Worm (Caenorhabditis elegans) whole organism, young adult: ENCODE measurements around the gene ZC196.5.

ENCODE experiments used
- ceh-100 ChIP-seq: fragments of 200-800 bp; sonication (Bioruptor generic); IDR thresholded peaks from 2 replicates; pipeline ENCODE4 v1.3.6; 2022; ENCODE audit warnings: missing genetic modification reagents, missing genetic modification characterization, missing compliant biosample characterization
- hmg-1.2 ChIP-seq: fragments of 200-800 bp; sonication (Bioruptor generic); IDR thresholded peaks from 2 replicates; pipeline ENCODE4 v1.3.6; 2022; ENCODE audit warnings: missing genetic modification reagents, missing genetic modification characterization, missing compliant biosample characterization
- lsl-1 ChIP-seq: fragments of 200-800 bp; sonication (Bioruptor generic); optimal IDR thresholded peaks from 2 replicates; lab custom pipeline; 2018; ENCODE audit warnings: mild to moderate bottlenecking, missing genetic modification characterization, moderate library complexity, missing compliant biosample characterization
- nfya-1 ChIP-seq: sonication (generic microtip); optimal IDR thresholded peaks from 2 replicates; lab custom pipeline; 2017; ENCODE audit warnings: antibody characterized with exemption, missing compliant biosample characterization, missing genetic modification characterization, borderline replicate concordance; ENCODE audit not compliant: insufficient read depth
- pha-4 ChIP-seq: fragments of 150-350 bp; sonication (generic microtip); optimal IDR thresholded peaks from 2 replicates; lab custom pipeline; 2014; ENCODE audit warnings: missing biosample characterization, missing genetic modification reagents, missing genetic modification characterization
- snpc-4 ChIP-seq, 5 experiments: fragments of 150-350 bp in 1 of 5; sonication (generic microtip) in 4 of 5; optimal IDR thresholded peaks; 2 replicates each; lab custom pipeline; 2014 to 2018; ENCODE audit warnings: missing genetic modification characterization in 5 of 5, missing biosample characterization in 3 of 5, antibody characterized with exemption in 2 of 5, mild to moderate bottlenecking in 2 of 5, missing compliant biosample characterization in 2 of 5, missing genotype in 2 of 5, moderate library complexity in 2 of 5, missing genetic modification reagents in 1 of 5
- ztf-18 ChIP-seq: sonication (generic microtip); optimal IDR thresholded peaks from 2 replicates; lab custom pipeline; 2016; ENCODE audit warnings: missing genotype, mild to moderate bottlenecking, missing genetic modification characterization, missing compliant biosample characterization

ce11 chrV:8776270-8776669 lies 47.1 kb downstream of the ZC196.5 start, which contains the start of gene B0507.1:
- no peak for TF ChIP-seq nfya-1 (tag; lab: Kevin White, UChicago)
- TF ChIP-seq lsl-1 (GFP tag; lab: Kevin White, UChicago) = no peak
- no peak for TF ChIP-seq ztf-18
- TF ChIP-seq pha-4 = no peak
- TF ChIP-seq ceh-100 (GFP tag; lab: Robert Waterston, UW) = no peak
- no peak for TF ChIP-seq hmg-1.2 (GFP tag; lab: Robert Waterston, UW)
- no peak for TF ChIP-seq snpc-4 (GFP tag; optimal IDR thresholded peaks at IDR 0.05; lab: Kevin White, UChicago)
- TF ChIP-seq snpc-4 (tag; optimal IDR thresholded peaks at IDR 0.05; lab: Kevin White, UChicago) = no peak
